Worm (Caenorhabditis elegans) whole organism, L1 larva: ENCODE results near the gene Y32F6B.1.

Source experiments
- alr-1 ChIP-seq: fragments of 200-800 bp; sonication (Bioruptor generic); optimal IDR thresholded peaks from 2 replicates; lab custom pipeline; 2018; ENCODE audit warnings: borderline replicate concordance, mild to moderate bottlenecking, missing genetic modification characterization, missing compliant biosample characterization
- ceh-82 ChIP-seq, 3 experiments: fragments of 150-350 bp in 1 of 3; sonication (generic microtip) in 2 of 3; optimal IDR thresholded peaks; 2 replicates each; lab custom pipeline; 2014 to 2017; ENCODE audit warnings: missing biosample characterization in 3 of 3, missing genetic modification characterization in 3 of 3
- fos-1 ChIP-seq: fragments of 150-350 bp; optimal IDR thresholded peaks from 2 replicates; lab custom pipeline; 2014; ENCODE audit warnings: missing biosample characterization, missing genetic modification characterization
- hlh-17 ChIP-seq: fragments of 200-800 bp; sonication (Bioruptor generic); optimal IDR thresholded peaks from 2 replicates; lab custom pipeline; 2018; ENCODE audit warnings: missing genetic modification characterization, mild to moderate bottlenecking, missing compliant biosample characterization, moderate library complexity, borderline replicate concordance
- nhr-237 ChIP-seq: fragments of 150-350 bp; optimal IDR thresholded peaks from 2 replicates; lab custom pipeline; 2014; ENCODE audit warnings: missing biosample characterization, missing genetic modification characterization
- nhr-28 ChIP-seq: fragments of 150-350 bp; optimal IDR thresholded peaks from 2 replicates; lab custom pipeline; 2014; ENCODE audit warnings: missing biosample characterization, missing genetic modification characterization
- nhr-47 ChIP-seq: sonication (generic microtip); optimal IDR thresholded peaks from 2 replicates; lab custom pipeline; 2016; ENCODE audit warnings: mild to moderate bottlenecking, missing genetic modification characterization, moderate library complexity, missing compliant biosample characterization
- pqm-1 ChIP-seq: sonication (generic microtip); optimal IDR thresholded peaks from 3 replicates; lab custom pipeline; 2017; ENCODE audit warnings: missing biosample characterization, missing genetic modification characterization
- skn-1 ChIP-seq: fragments of 150-350 bp; optimal IDR thresholded peaks from 2 replicates; lab custom pipeline; 2014; ENCODE audit warnings: missing biosample characterization, missing genetic modification characterization
- sox-4 ChIP-seq: sonication (generic microtip); optimal IDR thresholded peaks from 2 replicates; lab custom pipeline; 2016; ENCODE audit warnings: missing genetic modification characterization, missing compliant biosample characterization
- swsn-7 ChIP-seq: sonication (generic microtip); optimal IDR thresholded peaks from 2 replicates; lab custom pipeline; 2016; ENCODE audit warnings: missing genetic modification characterization, missing compliant biosample characterization
- unc-62 ChIP-seq: fragments of 150-350 bp; optimal IDR thresholded peaks from 2 replicates; lab custom pipeline; 2014; ENCODE audit warnings: missing biosample characterization, missing genetic modification reagents, missing genetic modification characterization
- vab-15 ChIP-seq: sonication (generic microtip); optimal IDR thresholded peaks from 2 replicates; lab custom pipeline; 2017; ENCODE audit warnings: missing genotype, mild to moderate bottlenecking, missing genetic modification characterization, missing compliant biosample characterization
- ztf-11 ChIP-seq, 2 experiments: sonication (generic microtip); optimal IDR thresholded peaks; 2 replicates each; lab custom pipeline; 2016 to 2017; ENCODE audit warnings: missing genetic modification characterization in 2 of 2, missing biosample characterization in 1 of 2, missing compliant biosample characterization in 1 of 2

ce11 chrV:10503011-10503410, 18.5 kb upstream of the Y32F6B.1 start, which contains the start of gene C35A5.11:
- no peak for TF ChIP-seq swsn-7 (tag; lab: Kevin White, UChicago)
- TF ChIP-seq nhr-47 (tag; lab: Kevin White, UChicago) = no peak
- TF ChIP-seq unc-62 (GFP tag; lab: Kevin White, UChicago) = no peak
- no peak for TF ChIP-seq hlh-17 (GFP tag; lab: Kevin White, UChicago)
- TF ChIP-seq vab-15 (tag; lab: Kevin White, UChicago) = no peak
- TF ChIP-seq ceh-82 (tag; optimal IDR thresholded peaks at IDR 0.05; lab: Kevin White, UChicago) = no peak
- TF ChIP-seq ztf-11 (tag; optimal IDR thresholded peaks at IDR 0.05; lab: Kevin White, UChicago) = no peak
- TF ChIP-seq skn-1 (tag; lab: Kevin White, UChicago) = no peak
- TF ChIP-seq alr-1 (tag; lab: Kevin White, UChicago) = no peak
- no peak for TF ChIP-seq pqm-1 (tag; lab: Kevin White, UChicago)
- TF ChIP-seq nhr-28 (tag; lab: Kevin White, UChicago) = no peak
- no peak for TF ChIP-seq nhr-237 (tag; lab: Kevin White, UChicago)
- TF ChIP-seq sox-4 = no peak
- no peak for TF ChIP-seq fos-1
